Fruit fly (Drosophila melanogaster) whole organism, prepupa: ENCODE data around the gene CG3123.

Source experiments
- Blimp-1 ChIP-seq: fragments of 200-800 bp; sonication (Bioruptor generic); optimal IDR thresholded peaks from 3 replicates; lab custom pipeline; 2017; ENCODE audit warnings: missing biosample characterization, missing genetic modification characterization, mild to moderate bottlenecking, moderate library complexity, missing genetic modification reagents
- CG10631 ChIP-seq: fragments of 200-800 bp; sonication (Bioruptor generic); optimal IDR thresholded peaks from 2 replicates; lab custom pipeline; 2016; ENCODE audit warnings: missing biosample characterization, missing genetic modification characterization
- CG10669 ChIP-seq: fragments of 200-800 bp; sonication (Bioruptor generic); optimal IDR thresholded peaks from 3 replicates; lab custom pipeline; 2018; ENCODE audit warnings: missing biosample characterization, mild to moderate bottlenecking, missing genetic modification characterization, moderate library complexity
- CG11294 ChIP-seq: fragments of 200-800 bp; sonication (Bioruptor generic); IDR thresholded peaks from 2 replicates; pipeline ENCODE4 v1.3.6; 2022; ENCODE audit warnings: missing biosample characterization, missing genetic modification characterization
- CG11902 ChIP-seq: fragments of 200-800 bp; sonication (Bioruptor generic); optimal IDR thresholded peaks from 3 replicates; lab custom pipeline; 2016; ENCODE audit warnings: missing biosample characterization, missing genetic modification characterization
- CG15336 ChIP-seq: fragments of 200-800 bp; sonication (Bioruptor generic); IDR thresholded peaks from 2 replicates; pipeline ENCODE4 v1.3.6; 2022; ENCODE audit warnings: missing biosample characterization, missing genetic modification characterization
- CG1621 ChIP-seq: fragments of 200-800 bp; sonication (Bioruptor generic); optimal IDR thresholded peaks from 3 replicates; lab custom pipeline; 2018; ENCODE audit warnings: missing biosample characterization, mild to moderate bottlenecking, missing genetic modification characterization
- CG16779 ChIP-seq: fragments of 200-800 bp; sonication (Bioruptor generic); optimal IDR thresholded peaks from 3 replicates; lab custom pipeline; 2017; ENCODE audit warnings: missing biosample characterization, mild to moderate bottlenecking, missing genetic modification characterization
- CG3032 ChIP-seq: fragments of 200-800 bp; optimal IDR thresholded peaks from 2 replicates; lab custom pipeline; 2019; ENCODE audit warnings: missing biosample characterization, mild to moderate bottlenecking, missing genetic modification characterization, moderate library complexity
- CG32006 ChIP-seq: fragments of 200-800 bp; sonication (Bioruptor generic); optimal IDR thresholded peaks from 3 replicates; lab custom pipeline; 2017; ENCODE audit warnings: missing biosample characterization, mild to moderate bottlenecking, missing genetic modification characterization
- CG34406 ChIP-seq: fragments of 200-800 bp; sonication (Bioruptor generic); optimal IDR thresholded peaks from 3 replicates; lab custom pipeline; 2016; ENCODE audit warnings: missing biosample characterization, missing genetic modification characterization
- CG3919 ChIP-seq: fragments of 200-800 bp; sonication (Bioruptor generic); optimal IDR thresholded peaks from 3 replicates; lab custom pipeline; 2016; ENCODE audit warnings: missing biosample characterization, missing genetic modification characterization
- CG4318 ChIP-seq: fragments of 200-800 bp; sonication (Bioruptor generic); optimal IDR thresholded peaks from 3 replicates; lab custom pipeline; 2017; ENCODE audit warnings: missing biosample characterization, mild to moderate bottlenecking, missing genetic modification characterization
- CG6163 ChIP-seq: fragments of 200-800 bp; sonication (Bioruptor generic); IDR thresholded peaks from 3 replicates; pipeline ENCODE4 v1.3.6; 2022; ENCODE audit warnings: missing biosample characterization, missing genetic modification characterization
- CG6808 ChIP-seq: fragments of 200-800 bp; sonication (Bioruptor generic); optimal IDR thresholded peaks from 3 replicates; lab custom pipeline; 2017; ENCODE audit warnings: missing biosample characterization, missing genetic modification characterization, mild to moderate bottlenecking, moderate library complexity, missing genetic modification reagents
- CG6854 ChIP-seq: fragments of 200-800 bp; sonication (Bioruptor generic); optimal IDR thresholded peaks from 2 replicates; lab custom pipeline; 2017; ENCODE audit warnings: missing biosample characterization, mild to moderate bottlenecking, missing genetic modification characterization
- CG7368 ChIP-seq: fragments of 200-800 bp; sonication (Bioruptor generic); optimal IDR thresholded peaks from 3 replicates; lab custom pipeline; 2016; ENCODE audit warnings: missing biosample characterization, missing genetic modification characterization
- CG8119 ChIP-seq: fragments of 200-800 bp; sonication (Bioruptor generic); IDR thresholded peaks from 3 replicates; pipeline ENCODE4 v1.3.6; 2022; ENCODE audit warnings: missing biosample characterization, missing genetic modification characterization
- CG8319 ChIP-seq: fragments of 200-800 bp; sonication (Bioruptor generic); optimal IDR thresholded peaks from 3 replicates; lab custom pipeline; 2016; ENCODE audit warnings: missing biosample characterization, missing genetic modification characterization
- CG8632 ChIP-seq: fragments of 200-800 bp; sonication (Bioruptor generic); optimal IDR thresholded peaks from 3 replicates; lab custom pipeline; 2016; ENCODE audit warnings: missing biosample characterization, missing genetic modification characterization
- CG9139 ChIP-seq: fragments of 200-800 bp; sonication (Bioruptor generic); optimal IDR thresholded peaks from 3 replicates; lab custom pipeline; 2017; ENCODE audit warnings: missing biosample characterization, mild to moderate bottlenecking, missing genetic modification characterization
- Eip75B ChIP-seq: fragments of 200-800 bp; sonication (Bioruptor generic); optimal IDR thresholded peaks from 3 replicates; lab custom pipeline; 2016; ENCODE audit warnings: missing biosample characterization, missing genetic modification characterization
- Eip78C ChIP-seq: fragments of 200-800 bp; sonication (Bioruptor generic); peaks from one replicate; lab custom pipeline; 2016; ENCODE audit warnings: missing biosample characterization, missing genetic modification characterization
- Eip93F ChIP-seq: fragments of 200-800 bp; sonication (Bioruptor generic); optimal IDR thresholded peaks from 2 replicates; lab custom pipeline; 2016; ENCODE audit warnings: missing biosample characterization, mild to moderate bottlenecking, missing genetic modification characterization
- Ets21C ChIP-seq: fragments of 200-800 bp; sonication (Bioruptor generic); optimal IDR thresholded peaks from 3 replicates; lab custom pipeline; 2016; ENCODE audit warnings: missing biosample characterization, missing genetic modification characterization
- Ets96B ChIP-seq: fragments of 200-800 bp; optimal IDR thresholded peaks from 2 replicates; lab custom pipeline; 2019; ENCODE audit warnings: missing biosample characterization, mild to moderate bottlenecking, missing genetic modification characterization, moderate library complexity
- Gug ChIP-seq: fragments of 200-800 bp; sonication (Bioruptor generic); IDR thresholded peaks from 2 replicates; pipeline ENCODE4 v1.3.6; 2022; ENCODE audit warnings: missing biosample characterization, missing genetic modification characterization
- Hr38 ChIP-seq: sonication (Bioruptor generic); optimal IDR thresholded peaks from 2 replicates; lab custom pipeline; 2016; ENCODE audit warnings: missing biosample characterization, missing genetic modification characterization
- Hr4 ChIP-seq: fragments of 200-800 bp; sonication (Bioruptor generic); optimal IDR thresholded peaks from 3 replicates; lab custom pipeline; 2016; ENCODE audit warnings: missing biosample characterization, missing genetic modification characterization
- Lpt ChIP-seq: fragments of 200-800 bp; sonication (Bioruptor generic); optimal IDR thresholded peaks from 3 replicates; lab custom pipeline; 2016; ENCODE audit warnings: missing biosample characterization, missing genetic modification characterization
- Met ChIP-seq: fragments of 200-800 bp; sonication (Bioruptor generic); optimal IDR thresholded peaks from 3 replicates; lab custom pipeline; 2016; ENCODE audit warnings: missing biosample characterization, missing genetic modification characterization
- OdsH ChIP-seq: fragments of 200-800 bp; sonication (Bioruptor generic); optimal IDR thresholded peaks from 3 replicates; lab custom pipeline; 2016; ENCODE audit warnings: missing biosample characterization, missing genetic modification characterization
- Smox ChIP-seq: fragments of 200-800 bp; sonication (Bioruptor generic); optimal IDR thresholded peaks from 3 replicates; lab custom pipeline; 2016; ENCODE audit warnings: missing biosample characterization, missing genetic modification characterization
- Sox102F ChIP-seq: fragments of 200-800 bp; sonication (Bioruptor generic); optimal IDR thresholded peaks from 2 replicates; lab custom pipeline; 2016; ENCODE audit warnings: missing biosample characterization, mild to moderate bottlenecking, missing genetic modification characterization
- Sox14 ChIP-seq: fragments of 200-800 bp; sonication (Bioruptor generic); optimal IDR thresholded peaks from 3 replicates; lab custom pipeline; 2016; ENCODE audit warnings: missing biosample characterization, missing genetic modification characterization
- Sox15 ChIP-seq: fragments of 200-800 bp; sonication (Bioruptor generic); optimal IDR thresholded peaks from 3 replicates; lab custom pipeline; 2016; ENCODE audit warnings: missing biosample characterization, missing genetic modification characterization
- achi ChIP-seq: fragments of 200-800 bp; sonication (Bioruptor generic); optimal IDR thresholded peaks from 3 replicates; lab custom pipeline; 2016; ENCODE audit warnings: missing biosample characterization, missing genetic modification characterization
- acj6 ChIP-seq: fragments of 200-800 bp; sonication (Bioruptor generic); optimal IDR thresholded peaks from 3 replicates; lab custom pipeline; 2016; ENCODE audit warnings: missing biosample characterization, missing genetic modification characterization
- cyc ChIP-seq: fragments of 200-800 bp; sonication (Bioruptor generic); optimal IDR thresholded peaks from 3 replicates; lab custom pipeline; 2016; ENCODE audit warnings: missing biosample characterization, missing genetic modification characterization
- dac ChIP-seq: fragments of 200-800 bp; sonication (Bioruptor generic); optimal IDR thresholded peaks from 2 replicates; lab custom pipeline; 2017; ENCODE audit warnings: missing biosample characterization, mild to moderate bottlenecking, missing genetic modification characterization
- dsx ChIP-seq: fragments of 200-800 bp; optimal IDR thresholded peaks from 3 replicates; lab custom pipeline; 2019; ENCODE audit warnings: missing biosample characterization, mild to moderate bottlenecking, missing genetic modification characterization, moderate library complexity; ENCODE audit not compliant: poor library complexity, severe bottlenecking
- fd85E ChIP-seq: fragments of 200-800 bp; sonication (Bioruptor generic); optimal IDR thresholded peaks from 3 replicates; lab custom pipeline; 2016; ENCODE audit warnings: missing biosample characterization, missing genetic modification characterization
- fkh ChIP-seq: fragments of 200-800 bp; sonication (Bioruptor generic); optimal IDR thresholded peaks from 3 replicates; lab custom pipeline; 2017; ENCODE audit warnings: missing biosample characterization, mild to moderate bottlenecking, missing genetic modification characterization, moderate library complexity
- lz ChIP-seq: fragments of 200-800 bp; sonication (Bioruptor generic); optimal IDR thresholded peaks from 3 replicates; lab custom pipeline; 2016; ENCODE audit warnings: missing biosample characterization, missing genetic modification characterization
- net ChIP-seq: fragments of 200-800 bp; sonication (Bioruptor generic); optimal IDR thresholded peaks from 3 replicates; lab custom pipeline; 2016; ENCODE audit warnings: missing biosample characterization, missing genetic modification characterization
- pdm3 ChIP-seq: fragments of 200-800 bp; sonication (Bioruptor generic); optimal IDR thresholded peaks from 3 replicates; lab custom pipeline; 2016; ENCODE audit warnings: missing biosample characterization, missing genetic modification characterization
- spab ChIP-seq: fragments of 200-800 bp; sonication (Bioruptor generic); optimal IDR thresholded peaks from 2 replicates; lab custom pipeline; 2017; ENCODE audit warnings: missing biosample characterization, mild to moderate bottlenecking, missing genetic modification characterization, missing genetic modification reagents
- ss ChIP-seq, 2 experiments: fragments of 200-800 bp; sonication (Bioruptor generic); optimal IDR thresholded peaks; 2 replicates in 1 of 2; 3 replicates in 1 of 2; lab custom pipeline; 2017 to 2018; ENCODE audit warnings: mild to moderate bottlenecking in 2 of 2, missing biosample characterization in 2 of 2, missing genetic modification characterization in 2 of 2, moderate library complexity in 1 of 2
- svp ChIP-seq: fragments of 200-800 bp; sonication (Bioruptor generic); peaks from one replicate; lab custom pipeline; 2016; ENCODE audit warnings: missing biosample characterization, missing genetic modification characterization
- topi ChIP-seq: fragments of 200-800 bp; sonication (Bioruptor generic); optimal IDR thresholded peaks from 3 replicates; lab custom pipeline; 2016; ENCODE audit warnings: missing biosample characterization, missing genetic modification characterization
- vri ChIP-seq: fragments of 200-800 bp; sonication (Bioruptor generic); optimal IDR thresholded peaks from 3 replicates; lab custom pipeline; 2016; ENCODE audit warnings: missing biosample characterization, mild to moderate bottlenecking, missing genetic modification characterization

The CG3123 gene

dm6 chr2L:2804634-2805311 is 20.5 kb downstream of the CG3123 start, which contains the start of gene daw:
Gene daw, plus strand, starts transcription at chr2L:2805261.
- TF ChIP-seq CG11294 (no peak), OdsH (GFP tag; lab: Kevin White, UChicago) (no peak), CG7368 (GFP tag; lab: Kevin White, UChicago) (peak; percentile 68), CG8632 (no peak), Sox14 (GFP tag; lab: Kevin White, UChicago) (peak; percentile 38), CG6163 (GFP tag; lab: Robert Waterston, UW) (peak; percentile 60; the same call in 2 of the 3 replicates), Gug (GFP tag; lab: Robert Waterston, UW) (no peak), Lpt (GFP tag; lab: Kevin White, UChicago) (peak; percentile 6), CG32006 (GFP tag; lab: Kevin White, UChicago) (peak; percentile 2), Hr4 (GFP tag; lab: Kevin White, UChicago) (no peak), Hr38 (GFP tag; lab: Kevin White, UChicago) (no peak), CG8119 (GFP tag; lab: Robert Waterston, UW) (peak; percentile 63), acj6 (GFP tag; lab: Kevin White, UChicago) (no peak), CG10669 (peak; percentile 58), svp (peak; percentile 89), Ets21C (GFP tag; lab: Kevin White, UChicago) (no peak), Eip75B (GFP tag; lab: Kevin White, UChicago) (peak; percentile 30), achi (GFP tag; lab: Kevin White, UChicago) (peak; percentile 60), Ets96B (tag; lab: Kevin White, UChicago) (peak; percentile 49), Sox15 (GFP tag; lab: Kevin White, UChicago) (no peak), CG6808 (GFP tag; lab: Kevin White, UChicago) (peak; percentile 81), spab (GFP tag; lab: Kevin White, UChicago) (peak; percentile 73), pdm3 (peak; percentile 11), CG3032 (tag; lab: Kevin White, UChicago) (no peak), cyc (no peak), Eip93F (GFP tag; lab: Kevin White, UChicago) (peak; percentile 83), CG3919 (peak; percentile 72), topi (GFP tag; lab: Kevin White, UChicago) (peak; percentile 59), Eip78C (peak; percentile 76), Met (GFP tag; lab: Kevin White, UChicago) (peak; percentile 38), CG4318 (GFP tag; lab: Kevin White, UChicago) (no peak), dsx (GFP tag; lab: Kevin White, UChicago) (peak; percentile 37), CG11902 (GFP tag; lab: Kevin White, UChicago) (no peak), Sox102F (GFP tag; lab: Kevin White, UChicago) (peak; percentile 59), Blimp-1 (GFP tag; lab: Kevin White, UChicago) (peak; percentile 41), CG6854 (GFP tag; lab: Kevin White, UChicago) (peak; percentile 89), CG16779 (tag; lab: Kevin White, UChicago) (peak; percentile 76), fd85E (peak; percentile 43), ss (GFP tag; optimal IDR thresholded peaks at IDR 0.05; lab: Kevin White, UChicago) (peak; percentile 84 to 88), fkh (GFP tag; lab: Kevin White, UChicago) (no peak), Smox (GFP tag; lab: Kevin White, UChicago) (peak; percentile 10), CG34406 (GFP tag; lab: Kevin White, UChicago) (no peak), CG9139 (GFP tag; lab: Kevin White, UChicago) (peak; percentile 90), CG8319 (GFP tag; lab: Kevin White, UChicago) (peak; percentile 39), CG10631 (GFP tag; lab: Kevin White, UChicago) (no peak), dac (peak; percentile 25), CG1621 (tag; lab: Kevin White, UChicago) (peak; percentile 64), vri (GFP tag; lab: Kevin White, UChicago) (peak; percentile 28), CG15336 (GFP tag; lab: Robert Waterston, UW) (peak; percentile 51; the same call in 1 of the 2 replicates), net (GFP tag; lab: Kevin White, UChicago) (peak; percentile 79), lz (no peak)
